Worm (Caenorhabditis elegans): ENCODE results near the gene dbt-1.

The dbt-1 gene

DNA sequence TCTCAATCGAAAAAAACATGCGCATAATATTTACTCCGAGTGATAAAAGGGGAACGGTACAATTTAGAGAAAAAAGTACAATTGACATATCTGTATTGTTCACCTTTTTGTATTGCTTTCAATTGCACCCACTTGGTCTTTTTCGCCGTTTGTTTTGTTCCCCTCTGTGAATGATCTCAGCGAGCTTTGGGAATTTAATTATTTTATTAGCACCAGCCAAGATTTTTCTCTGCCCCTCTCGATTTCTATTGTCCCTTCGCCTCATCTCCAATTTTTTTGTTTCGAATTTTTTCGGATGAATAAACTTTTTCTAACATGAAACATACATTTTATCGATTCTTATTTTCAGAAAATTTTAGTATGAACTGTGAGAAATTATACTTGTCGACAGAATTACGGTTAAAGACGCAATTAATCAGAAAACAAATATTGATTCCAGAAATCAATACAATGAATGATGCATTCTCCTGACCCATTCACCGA lies 44.8 kb downstream of the dbt-1 start, which contains the start of gene rev-1:
Gene rev-1 (plus strand): TSS at position 433 of the 483 bp plus-strand sequence.
- no peak for TF ChIP-seq mdl-1 (tag; optimal IDR thresholded peaks at IDR 0.05)
- TF ChIP-seq nhr-76 (tag; optimal IDR thresholded peaks at IDR 0.05) = no peak
- peak; percentile 31 for TF ChIP-seq lin-14 (GFP tag; optimal IDR thresholded peaks at IDR 0.05)
- TF ChIP-seq lin-35 (GFP tag; optimal IDR thresholded peaks at IDR 0.05) = no peak
- no peak for TF ChIP-seq efl-1 (optimal IDR thresholded peaks at IDR 0.05)
- peak in 1 of 2 experiments; percentile 65 for TF ChIP-seq efl-1 (GFP tag; optimal IDR thresholded peaks at IDR 0.05 in 1 of 2)
- TF ChIP-seq nhr-19 (GFP tag; conservative IDR thresholded peaks at IDR 0.05) = no peak
- TF ChIP-seq aly-2 (tag; optimal IDR thresholded peaks at IDR 0.05) = peak; percentile 59
- no peak for TF ChIP-seq unc-98 (GFP tag; IDR thresholded peaks at IDR 0.05)

ce11 chrII:7895190-7895589 lies 49.8 kb downstream of the dbt-1 start:
- TF ChIP-seq snu-23 (GFP tag; optimal IDR thresholded peaks at IDR 0.05) = no peak
- no peak for TF ChIP-seq hlh-17 (GFP tag; optimal IDR thresholded peaks at IDR 0.05; ENCODE audit: borderline replicate concordance)
- TF ChIP-seq hpl-2 (GFP tag; optimal IDR thresholded peaks at IDR 0.05) = no peak
- TF ChIP-seq ceh-63 (GFP tag; optimal IDR thresholded peaks at IDR 0.05) = no peak
- no peak for TF ChIP-seq ceh-8 (GFP tag; optimal IDR thresholded peaks at IDR 0.05)
- TF ChIP-seq dsc-1 (tag; optimal IDR thresholded peaks at IDR 0.05) = no peak
- TF ChIP-seq nhr-90 (tag; optimal IDR thresholded peaks at IDR 0.05; ENCODE audit: poor library complexity) = no peak
- peak in 1 of 2 experiments; percentile 16 for TF ChIP-seq lsy-2 (tag; optimal IDR thresholded peaks at IDR 0.05)
- TF ChIP-seq ets-5 (GFP tag; IDR thresholded peaks at IDR 0.05) = no peak
- peak; percentile 84 for TF ChIP-seq blmp-1 (tag; optimal IDR thresholded peaks at IDR 0.05)
- peak; percentile 27 for TF ChIP-seq lin-14 (GFP tag; optimal IDR thresholded peaks at IDR 0.05)
- no peak for TF ChIP-seq tbx-2 (tag; optimal IDR thresholded peaks at IDR 0.05)
- TF ChIP-seq ceh-88 (GFP tag; IDR thresholded peaks at IDR 0.05) = no peak
- TF ChIP-seq fkh-8 (tag; optimal IDR thresholded peaks at IDR 0.05) = no peak
- TF ChIP-seq nhr-19 (GFP tag; conservative IDR thresholded peaks at IDR 0.05) = 0 out of 2 replicates have a peak, but pooled peaks have one; percentile 6
- no peak for TF ChIP-seq unc-130 (tag; optimal IDR thresholded peaks at IDR 0.05)
- TF ChIP-seq zip-4 (GFP tag; optimal IDR thresholded peaks at IDR 0.05) = no peak
- TF ChIP-seq C34B4.2 (tag; optimal IDR thresholded peaks at IDR 0.05) = no peak
- no peak for TF ChIP-seq ama-1 (optimal IDR thresholded peaks at IDR 0.05)
- no peak for TF ChIP-seq rnt-1 (tag; optimal IDR thresholded peaks at IDR 0.05)
- TF ChIP-seq lin-35 (GFP tag; optimal IDR thresholded peaks at IDR 0.05) = no peak
- TF ChIP-seq C16A3.4 (tag; optimal IDR thresholded peaks at IDR 0.05) = no peak

ce11 chrII:7893648-7894047 lies 51.4 kb downstream of the dbt-1 start:
- no peak for TF ChIP-seq elt-2 (tag; optimal IDR thresholded peaks at IDR 0.05)
- TF ChIP-seq nhr-47 (tag; optimal IDR thresholded peaks at IDR 0.05) = no peak
- peak; percentile 43 for TF ChIP-seq nhr-85 (tag)
- no peak for TF ChIP-seq efl-1 (optimal IDR thresholded peaks at IDR 0.05)
- TF ChIP-seq efl-1 (GFP tag; optimal IDR thresholded peaks at IDR 0.05 in 1 of 2) = peak in 1 of 2 experiments; percentile 48

- TF ChIP-seq unc-30 (tag; optimal IDR thresholded peaks at IDR 0.05) (no peak), Y116A8C.19 (tag; optimal IDR thresholded peaks at IDR 0.05; ENCODE audit: borderline replicate concordance) (no peak), efl-1 (optimal IDR thresholded peaks at IDR 0.05) (no peak), efl-1 (GFP tag; optimal IDR thresholded peaks at IDR 0.05 in 1 of 2) (peak in 1 of 2 experiments; percentile 45), fkh-10 (GFP tag; optimal IDR thresholded peaks at IDR 0.05) (no peak), dsc-1 (tag; optimal IDR thresholded peaks at IDR 0.05) (peak; percentile 20), nhr-77 (tag; optimal IDR thresholded peaks at IDR 0.05) (no peak)
Measured at ce11 chrII:7892761-7893272, 52.2 kb downstream of the dbt-1 start, which contains the start of gene ptc-1. Gene ptc-1 (plus strand): TSS chrII:7893222.
